Worm (Caenorhabditis elegans): Measurements from ENCODE around the gene F23D12.2.
"Not testable (repeated sequence)": the region's sequence is repeated elsewhere in the genome, so short reads cannot be mapped to it uniquely, and the experiment has no call there.

ce11 chrX:14437806-14438205 is 16.4 kb upstream of the F23D12.2 start:
- TF ChIP-seq pha-4 (tag; optimal IDR thresholded peaks at IDR 0.05); nhr-27 (tag; optimal IDR thresholded peaks at IDR 0.05); cebp-2 (GFP tag; IDR thresholded peaks at IDR 0.05); F33H1.4 (GFP tag; IDR thresholded peaks at IDR 0.05): not testable (repeated sequence)
- TF ChIP-seq die-1 (tag; optimal IDR thresholded peaks at IDR 0.05) = peak; percentile 67
- TF ChIP-seq chd-7 (tag; optimal IDR thresholded peaks at IDR 0.05) = peak; percentile 39

Data from whole organism, young adult.